Worm (Caenorhabditis elegans) whole organism, L4 larva: ENCODE measurements around the gene ZK813.7.
A peak's percentile ranks its signal among the peaks of the same experiment; 100 is the strongest.

Experiments
- F10B5.3 ChIP-seq: sonication (generic microtip); optimal IDR thresholded peaks from 2 replicates; lab custom pipeline; 2016; ENCODE audit warnings: mild to moderate bottlenecking, missing genetic modification characterization, missing compliant biosample characterization
- F49E8.2 ChIP-seq: sonication (generic microtip); optimal IDR thresholded peaks from 2 replicates; lab custom pipeline; 2016; ENCODE audit warnings: missing compliant biosample characterization, mild to moderate bottlenecking, missing genetic modification characterization, borderline replicate concordance
- T26A8.4 ChIP-seq: fragments of 200-800 bp; sonication (Bioruptor generic); IDR thresholded peaks from 2 replicates; pipeline ENCODE4 v1.3.6; 2022; ENCODE audit warnings: missing genetic modification characterization, missing compliant biosample characterization
- Y105C5A.15 ChIP-seq: fragments of 200-800 bp; sonication (Bioruptor generic); IDR thresholded peaks from 2 replicates; pipeline ENCODE4 v1.3.6; 2022; ENCODE audit warnings: missing genetic modification characterization, missing compliant biosample characterization
- Y5F2A.4 ChIP-seq: fragments of 200-800 bp; sonication (Bioruptor generic); optimal IDR thresholded peaks from 2 replicates; lab custom pipeline; 2018; ENCODE audit warnings: mild to moderate bottlenecking, missing genetic modification characterization, missing compliant biosample characterization
- Y75B8A.6 ChIP-seq: fragments of 200-800 bp; sonication (Bioruptor generic); IDR thresholded peaks from 2 replicates; pipeline ENCODE4 v1.3.6; 2022; ENCODE audit warnings: missing genetic modification reagents, missing genetic modification characterization, missing compliant biosample characterization
- ZK546.5 ChIP-seq, 2 experiments: sonication (generic microtip); optimal IDR thresholded peaks; 2 replicates each; lab custom pipeline; 2017; ENCODE audit warnings: missing biosample characterization in 2 of 2, missing genetic modification characterization in 2 of 2
- aha-1 ChIP-seq: fragments of 150-350 bp; peaks from one replicate; lab custom pipeline; 2014; ENCODE audit warnings: missing biosample characterization, missing genetic modification characterization
- aly-2 ChIP-seq: sonication (generic microtip); optimal IDR thresholded peaks from 2 replicates; lab custom pipeline; 2018; ENCODE audit warnings: missing biosample characterization, missing genetic modification characterization
- ceh-44 ChIP-seq: fragments of 200-800 bp; sonication (Bioruptor generic); IDR thresholded peaks from 2 replicates; pipeline ENCODE4 v1.3.6; 2022; ENCODE audit warnings: missing genetic modification reagents, missing genetic modification characterization, missing compliant biosample characterization
- ces-1 ChIP-seq: fragments of 150-350 bp; sonication (generic microtip); optimal IDR thresholded peaks from 4 replicates; lab custom pipeline; 2014; ENCODE audit warnings: missing biosample characterization, missing genetic modification reagents, missing genetic modification characterization
- ctbp-1 ChIP-seq: fragments of 200-800 bp; sonication (Bioruptor generic); IDR thresholded peaks from 2 replicates; pipeline ENCODE4 v1.3.6; 2022; ENCODE audit warnings: missing genetic modification reagents, missing genetic modification characterization, missing compliant biosample characterization
- daf-16 ChIP-seq, 3 experiments: sonication (generic microtip); optimal IDR thresholded peaks; 2 replicates each; lab custom pipeline; 2016 to 2017; ENCODE audit warnings: missing genetic modification characterization in 3 of 3, missing genetic modification reagents in 3 of 3, mild to moderate bottlenecking in 2 of 3, missing compliant biosample characterization in 2 of 3, missing biosample characterization in 1 of 3, moderate library complexity in 1 of 3
- daf-8 ChIP-seq: fragments of 200-800 bp; sonication (Bioruptor generic); IDR thresholded peaks from 2 replicates; pipeline ENCODE4 v1.3.6; 2022; ENCODE audit warnings: missing genetic modification characterization, missing compliant biosample characterization
- dmd-6 ChIP-seq: fragments of 200-800 bp; sonication (Bioruptor generic); IDR thresholded peaks from 2 replicates; pipeline ENCODE4 v1.3.6; 2022; ENCODE audit warnings: missing genetic modification reagents, missing genetic modification characterization, missing compliant biosample characterization
- dmd-8 ChIP-seq: fragments of 200-800 bp; sonication (Bioruptor generic); IDR thresholded peaks from 2 replicates; pipeline ENCODE4 v1.3.6; 2022; ENCODE audit warnings: missing genetic modification characterization, missing compliant biosample characterization
- dmd-9 ChIP-seq: fragments of 200-800 bp; sonication (Bioruptor generic); IDR thresholded peaks from 2 replicates; pipeline ENCODE4 v1.3.6; 2022; ENCODE audit warnings: missing genetic modification reagents, missing genetic modification characterization, missing compliant biosample characterization
- fkh-10 ChIP-seq: fragments of 150-350 bp; optimal IDR thresholded peaks from 2 replicates; lab custom pipeline; 2014; ENCODE audit warnings: missing biosample characterization, missing genetic modification reagents, missing genetic modification characterization
- fos-1 ChIP-seq: fragments of 150-350 bp; optimal IDR thresholded peaks from 2 replicates; lab custom pipeline; 2014; ENCODE audit warnings: missing biosample characterization, missing genetic modification characterization
- gei-8 ChIP-seq: fragments of 200-800 bp; sonication (Bioruptor generic); optimal IDR thresholded peaks from 2 replicates; lab custom pipeline; 2018; ENCODE audit warnings: mild to moderate bottlenecking, missing genetic modification characterization, missing compliant biosample characterization
- hmg-1.1 ChIP-seq: fragments of 200-800 bp; sonication (Bioruptor generic); IDR thresholded peaks from 2 replicates; pipeline ENCODE4 v1.3.6; 2022; ENCODE audit warnings: missing genetic modification reagents, missing genetic modification characterization, missing compliant biosample characterization
- jun-1 ChIP-seq: fragments of 150-350 bp; optimal IDR thresholded peaks from 2 replicates; lab custom pipeline; 2014; ENCODE audit warnings: missing biosample characterization, missing genetic modification reagents, missing genetic modification characterization
- lim-7 ChIP-seq: fragments of 200-800 bp; sonication (Bioruptor generic); IDR thresholded peaks from 2 replicates; pipeline ENCODE4 v1.3.6; 2022; ENCODE audit warnings: missing genetic modification characterization, missing compliant biosample characterization
- lin-1 ChIP-seq: fragments of 200-800 bp; sonication (Bioruptor generic); IDR thresholded peaks from 2 replicates; pipeline ENCODE4 v1.3.6; 2022; ENCODE audit warnings: missing genetic modification reagents, missing genetic modification characterization, missing compliant biosample characterization
- lsy-2 ChIP-seq, 2 experiments: fragments of 150-350 bp in 1 of 2; sonication (generic microtip) in 1 of 2; optimal IDR thresholded peaks; 2 replicates each; lab custom pipeline; 2014 to 2017; ENCODE audit warnings: missing biosample characterization in 2 of 2, missing genetic modification characterization in 2 of 2
- mxl-2 ChIP-seq: fragments of 200-800 bp; sonication (Bioruptor generic); conservative IDR thresholded peaks from 2 replicates; pipeline ENCODE4 v1.3.6; 2022; ENCODE audit warnings: missing genetic modification reagents, missing genetic modification characterization, missing compliant biosample characterization
- nhr-102 ChIP-seq: sonication (generic microtip); optimal IDR thresholded peaks from 2 replicates; lab custom pipeline; 2016; ENCODE audit warnings: mild to moderate bottlenecking, missing genetic modification characterization, moderate library complexity, missing compliant biosample characterization
- nhr-237 ChIP-seq: sonication (generic microtip); optimal IDR thresholded peaks from 2 replicates; lab custom pipeline; 2017; ENCODE audit warnings: missing biosample characterization, missing genetic modification characterization
- nhr-25 ChIP-seq: sonication (generic microtip); optimal IDR thresholded peaks from 2 replicates; lab custom pipeline; 2017; ENCODE audit warnings: missing genetic modification characterization, mild to moderate bottlenecking, missing compliant biosample characterization, antibody characterized with exemption, moderate library complexity, borderline replicate concordance; ENCODE audit not compliant: insufficient read depth
- nhr-42 ChIP-seq: fragments of 200-800 bp; sonication (Bioruptor generic); IDR thresholded peaks from 2 replicates; pipeline ENCODE4 v1.3.6; 2022; ENCODE audit warnings: missing genetic modification characterization, missing compliant biosample characterization
- nhr-77 ChIP-seq: fragments of 150-350 bp; optimal IDR thresholded peaks from 2 replicates; lab custom pipeline; 2014; ENCODE audit warnings: missing biosample characterization, missing genetic modification characterization
- snpc-4 ChIP-seq: fragments of 150-350 bp; optimal IDR thresholded peaks from 2 replicates; lab custom pipeline; 2014; ENCODE audit warnings: missing biosample characterization, missing genetic modification characterization
- tra-1 ChIP-seq: fragments of 200-800 bp; sonication (Bioruptor generic); IDR thresholded peaks from 2 replicates; pipeline ENCODE4 v1.3.6; 2022; ENCODE audit warnings: missing genetic modification reagents, missing genetic modification characterization, missing compliant biosample characterization
- unc-62 ChIP-seq, 3 experiments: fragments of 150-350 bp in 1 of 3; sonication (generic microtip); optimal IDR thresholded peaks in 2 of 3; peaks in 1 of 3; 1 replicate in 1 of 3; 2 replicates in 2 of 3; lab custom pipeline; 2014 to 2017; ENCODE audit warnings: missing biosample characterization in 3 of 3, missing genetic modification characterization in 3 of 3, missing genetic modification reagents in 3 of 3, missing genotype in 1 of 3
- zag-1 ChIP-seq: fragments of 150-350 bp; optimal IDR thresholded peaks from 2 replicates; lab custom pipeline; 2014; ENCODE audit warnings: missing biosample characterization, missing genetic modification characterization

The ZK813.7 gene

ce11 chrX:3419084-3419483, 25.5 kb upstream of the ZK813.7 start, which contains the start of gene C04F6.7:
Gene C04F6.7, minus strand, starts transcription at chrX:3419184.
- TF ChIP-seq zag-1 (tag; lab: Kevin White, UChicago) (no peak), F49E8.2 (tag; lab: Kevin White, UChicago) (no peak), nhr-25 (tag; lab: Kevin White, UChicago) (no peak), tra-1 (no peak), nhr-42 (no peak), ctbp-1 (GFP tag; lab: Robert Waterston, UW) (no peak), snpc-4 (tag; lab: Kevin White, UChicago) (no peak), hmg-1.1 (no peak), nhr-77 (no peak)

DNA sequence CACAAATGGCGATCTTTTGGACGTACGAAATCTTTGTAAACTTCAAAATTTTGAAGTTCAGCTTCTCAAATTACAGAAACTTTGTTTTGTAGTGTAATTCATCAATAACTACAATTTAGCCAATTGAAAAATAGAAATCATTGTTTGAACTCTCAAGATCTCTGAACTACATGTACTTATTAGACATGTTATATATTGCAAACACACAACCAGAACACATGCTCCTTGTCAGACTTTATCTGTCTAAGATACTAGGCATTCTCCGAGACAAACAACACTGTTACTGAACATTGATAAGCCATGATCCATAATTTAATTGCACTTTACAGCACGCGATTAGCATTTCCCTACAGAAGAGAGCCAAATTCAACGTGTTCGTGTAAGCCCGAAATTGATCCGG, 20.1 kb upstream of the ZK813.7 start, which contains the start of gene ZK813.6:
Gene ZK813.6, plus strand, starts transcription at position 301 of the 400 bp plus-strand sequence.
- TF ChIP-seq ceh-44 (GFP tag; lab: Robert Waterston, UW) = no peak
- no peak for TF ChIP-seq F10B5.3
- TF ChIP-seq Y5F2A.4 (GFP tag; lab: Kevin White, UChicago) = no peak
- TF ChIP-seq hmg-1.1 = no peak
- TF ChIP-seq gei-8 (GFP tag; lab: Kevin White, UChicago) = no peak
- no peak for TF ChIP-seq lim-7 (GFP tag; lab: Robert Waterston, UW)
- TF ChIP-seq fos-1 = no peak
- no peak for TF ChIP-seq lin-1
- TF ChIP-seq dmd-9 (GFP tag; lab: Robert Waterston, UW) = no peak
- TF ChIP-seq Y75B8A.6 (GFP tag; lab: Robert Waterston, UW) = no peak
- TF ChIP-seq aly-2 = no peak
- TF ChIP-seq jun-1 = no peak
- no peak for TF ChIP-seq daf-8 (GFP tag; lab: Robert Waterston, UW)
- no peak for TF ChIP-seq dmd-8 (GFP tag; lab: Robert Waterston, UW)
- no peak for TF ChIP-seq lsy-2 (tag; optimal IDR thresholded peaks at IDR 0.05; lab: Kevin White, UChicago)
- TF ChIP-seq nhr-237 (tag; lab: Kevin White, UChicago) = no peak
- TF ChIP-seq nhr-102 = no peak

DNA sequence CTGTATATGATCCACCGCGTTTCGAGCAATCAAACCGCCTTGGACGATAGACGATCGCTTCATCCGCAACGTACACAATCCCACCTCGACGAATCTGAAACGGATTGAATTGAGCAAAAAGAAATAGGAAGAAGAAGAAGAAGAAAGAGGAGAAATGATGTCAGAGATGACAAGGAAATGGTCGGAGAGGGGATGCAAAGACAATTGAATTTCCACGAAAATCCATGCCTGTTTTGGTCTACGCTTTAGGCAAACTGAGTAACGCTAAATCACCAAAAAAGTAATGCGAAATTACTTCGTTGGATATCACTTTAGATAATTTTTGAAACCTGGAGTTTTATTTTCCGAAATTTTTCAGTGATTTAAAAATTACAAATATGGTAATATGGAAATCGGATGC, 15.5 kb upstream of the ZK813.7 start:
- TF ChIP-seq unc-62 (GFP tag; optimal IDR thresholded peaks at IDR 0.05 in 1 of 2; lab: Kevin White, UChicago) (no peak), unc-62 (tag; optimal IDR thresholded peaks at IDR 0.05; lab: Kevin White, UChicago) (no peak), aha-1 (tag; lab: Kevin White, UChicago) (no peak), jun-1 (no peak), fkh-10 (GFP tag; lab: Kevin White, UChicago) (peak; percentile 48), mxl-2 (GFP tag; lab: Robert Waterston, UW) (no peak), ZK546.5 (tag; optimal IDR thresholded peaks at IDR 0.05; lab: Kevin White, UChicago) (no peak), ces-1 (GFP tag; lab: Kevin White, UChicago) (peak; percentile 73)
- TF ChIP-seq, all 104 proteins: peak for 2

DNA sequence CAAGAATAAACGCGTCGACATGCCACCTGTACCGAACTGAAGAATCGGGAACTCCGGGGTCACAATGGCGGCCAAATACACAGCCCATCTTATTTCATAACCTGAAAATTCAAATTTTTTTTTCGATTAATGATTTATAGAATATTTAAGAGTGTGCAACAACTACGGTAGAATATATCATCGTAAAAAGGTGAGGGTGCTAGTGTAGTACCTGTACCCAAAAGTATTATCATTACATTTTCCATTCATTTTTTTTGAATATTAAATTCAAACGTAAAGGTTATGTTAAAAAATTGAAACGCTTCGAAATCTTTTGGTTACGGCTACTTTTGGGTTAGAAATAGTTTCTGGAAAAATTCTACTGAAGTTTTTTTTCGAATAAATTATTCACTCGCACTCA, 14.6 kb upstream of the ZK813.7 start, which contains the start of gene ZK813.4:
Gene ZK813.4, minus strand, starts transcription at position 101 of the 400 bp plus-strand sequence.
- TF ChIP-seq T26A8.4 (GFP tag; lab: Robert Waterston, UW) (no peak), unc-62 (GFP tag; optimal IDR thresholded peaks at IDR 0.05 in 1 of 2; lab: Kevin White, UChicago) (no peak), unc-62 (tag; optimal IDR thresholded peaks at IDR 0.05; lab: Kevin White, UChicago) (no peak), Y105C5A.15 (no peak), snpc-4 (tag; lab: Kevin White, UChicago) (no peak)

DNA sequence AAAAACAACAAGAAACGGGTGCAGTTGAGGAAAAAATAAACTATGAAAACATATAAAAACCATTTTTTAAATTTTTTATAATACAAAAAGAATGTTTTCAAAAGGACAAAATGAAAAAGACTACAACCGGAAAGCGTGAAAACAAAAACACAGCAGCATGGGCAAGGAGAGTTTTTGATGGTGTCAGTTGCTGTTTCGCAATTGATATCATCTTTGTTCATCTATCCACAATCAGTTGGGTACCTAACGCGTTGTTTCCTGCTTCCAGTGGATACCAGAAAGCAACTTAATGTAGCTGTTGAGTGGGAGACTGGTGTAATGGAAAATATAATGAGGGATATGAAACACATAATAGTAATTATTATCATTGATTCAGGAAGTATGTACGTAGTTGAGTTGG, 4.8 kb upstream of the ZK813.7 start:
- TF ChIP-seq dmd-6 (GFP tag; lab: Robert Waterston, UW) (no peak), daf-8 (GFP tag; lab: Robert Waterston, UW) (no peak), jun-1 (no peak), daf-16 (GFP tag; optimal IDR thresholded peaks at IDR 0.05; lab: Kevin White, UChicago) (peak in 1 of 2 experiments; percentile 53), daf-16 (tag; optimal IDR thresholded peaks at IDR 0.05; lab: Kevin White, UChicago) (no peak)
- TF ChIP-seq, all 104 proteins: peak for 1
